Worm (Caenorhabditis elegans) whole organism, L1 larva: Measurements from ENCODE around the gene K12B6.11.

Experiments used
- C16A3.4 ChIP-seq: fragments of 150-350 bp; optimal IDR thresholded peaks from 2 replicates; lab custom pipeline; 2014; ENCODE audit warnings: missing biosample characterization, missing genetic modification characterization
- alr-1 ChIP-seq: fragments of 200-800 bp; sonication (Bioruptor generic); optimal IDR thresholded peaks from 2 replicates; lab custom pipeline; 2018; ENCODE audit warnings: borderline replicate concordance, mild to moderate bottlenecking, missing genetic modification characterization, missing compliant biosample characterization
- blmp-1 ChIP-seq: fragments of 150-350 bp; optimal IDR thresholded peaks from 2 replicates; lab custom pipeline; 2014; ENCODE audit warnings: missing biosample characterization, missing genetic modification characterization
- ceh-63 ChIP-seq: fragments of 200-800 bp; sonication (Bioruptor generic); optimal IDR thresholded peaks from 2 replicates; lab custom pipeline; 2018; ENCODE audit warnings: mild to moderate bottlenecking, missing genetic modification characterization, missing compliant biosample characterization
- ceh-8 ChIP-seq: fragments of 200-800 bp; sonication (Bioruptor generic); optimal IDR thresholded peaks from 2 replicates; lab custom pipeline; 2018; ENCODE audit warnings: mild to moderate bottlenecking, missing genetic modification characterization, moderate library complexity, missing compliant biosample characterization
- ceh-82 ChIP-seq, 3 experiments: fragments of 150-350 bp in 1 of 3; sonication (generic microtip) in 2 of 3; optimal IDR thresholded peaks; 2 replicates each; lab custom pipeline; 2014 to 2017; ENCODE audit warnings: missing biosample characterization in 3 of 3, missing genetic modification characterization in 3 of 3
- ceh-90 ChIP-seq: sonication (generic microtip); optimal IDR thresholded peaks from 2 replicates; lab custom pipeline; 2016; ENCODE audit warnings: missing genetic modification characterization, missing compliant biosample characterization
- ces-1 ChIP-seq: fragments of 150-350 bp; optimal IDR thresholded peaks from 2 replicates; lab custom pipeline; 2014; ENCODE audit warnings: missing biosample characterization, missing genetic modification reagents, missing genetic modification characterization
- dpl-1 ChIP-seq, 3 experiments: fragments of 150-350 bp in 2 of 3; sonication (generic microtip) in 1 of 3; optimal IDR thresholded peaks; 2 replicates each; lab custom pipeline; 2014 to 2017; ENCODE audit warnings: missing biosample characterization in 3 of 3, missing genetic modification characterization in 3 of 3, missing genetic modification reagents in 3 of 3
- dsc-1 ChIP-seq: sonication (generic microtip); optimal IDR thresholded peaks from 2 replicates; lab custom pipeline; 2016; ENCODE audit warnings: mild to moderate bottlenecking, missing genetic modification characterization, missing compliant biosample characterization
- efl-1 ChIP-seq, 4 experiments: fragments of 150-350 bp; optimal IDR thresholded peaks in 3 of 4; peaks in 1 of 4; 1 replicate in 1 of 4; 2 replicates in 3 of 4; lab custom pipeline; 2014; ENCODE audit warnings: missing biosample characterization in 2 of 4, missing genetic modification characterization in 2 of 4, missing genetic modification reagents in 2 of 4
- efl-3 ChIP-seq: fragments of 200-800 bp; sonication (Bioruptor generic); optimal IDR thresholded peaks from 2 replicates; lab custom pipeline; 2018; ENCODE audit warnings: mild to moderate bottlenecking, missing genetic modification characterization, missing compliant biosample characterization
- egl-13 ChIP-seq: sonication (generic microtip); optimal IDR thresholded peaks from 2 replicates; lab custom pipeline; 2016; ENCODE audit warnings: missing genotype, missing genetic modification reagents, missing genetic modification characterization, missing compliant biosample characterization
- egl-27 ChIP-seq, 2 experiments: fragments of 150-350 bp in 1 of 2; sonication (generic microtip); optimal IDR thresholded peaks; 3 replicates each; lab custom pipeline; 2017 to 2018; ENCODE audit warnings: missing biosample characterization in 2 of 2, missing genetic modification characterization in 2 of 2, missing genetic modification reagents in 2 of 2
- elt-3 ChIP-seq, 6 experiments: fragments of 150-350 bp in 1 of 6; sonication (generic microtip); optimal IDR thresholded peaks; 2 replicates each; lab custom pipeline; 2017 to 2018; ENCODE audit warnings: missing biosample characterization in 6 of 6, missing genetic modification characterization in 6 of 6, inconsistent platforms in 1 of 6
- ets-5 ChIP-seq: fragments of 200-800 bp; sonication (Bioruptor generic); IDR thresholded peaks from 2 replicates; pipeline ENCODE4 v1.3.6; 2022; ENCODE audit warnings: missing genetic modification characterization, missing compliant biosample characterization
- fkh-10 ChIP-seq: sonication (generic microtip); optimal IDR thresholded peaks from 2 replicates; lab custom pipeline; 2017; ENCODE audit warnings: missing biosample characterization, missing genetic modification reagents, missing genetic modification characterization
- fkh-8 ChIP-seq: sonication (generic microtip); optimal IDR thresholded peaks from 2 replicates; lab custom pipeline; 2016; ENCODE audit warnings: mild to moderate bottlenecking, missing genetic modification characterization, missing compliant biosample characterization
- fos-1 ChIP-seq: fragments of 150-350 bp; optimal IDR thresholded peaks from 2 replicates; lab custom pipeline; 2014; ENCODE audit warnings: missing biosample characterization, missing genetic modification characterization
- grh-1 ChIP-seq: fragments of 200-800 bp; sonication (Bioruptor generic); IDR thresholded peaks from 2 replicates; pipeline ENCODE4 v1.3.6; 2022; ENCODE audit warnings: missing genetic modification reagents, missing genetic modification characterization, missing compliant biosample characterization
- hpl-2 ChIP-seq: fragments of 150-350 bp; optimal IDR thresholded peaks from 2 replicates; lab custom pipeline; 2014; ENCODE audit warnings: missing biosample characterization, missing genetic modification reagents, missing genetic modification characterization
- lin-13 ChIP-seq: fragments of 150-350 bp; optimal IDR thresholded peaks from 2 replicates; lab custom pipeline; 2014; ENCODE audit warnings: missing biosample characterization, missing genetic modification reagents, missing genetic modification characterization
- lin-14 ChIP-seq: fragments of 200-800 bp; sonication (Bioruptor generic); optimal IDR thresholded peaks from 2 replicates; lab custom pipeline; 2018; ENCODE audit warnings: mild to moderate bottlenecking, missing genetic modification characterization, moderate library complexity, missing compliant biosample characterization
- lin-15B ChIP-seq: fragments of 150-350 bp; sonication (generic microtip); optimal IDR thresholded peaks from 3 replicates; lab custom pipeline; 2014; ENCODE audit warnings: missing biosample characterization, missing genetic modification characterization
- lin-35 ChIP-seq, 2 experiments: fragments of 150-350 bp; optimal IDR thresholded peaks; 2 replicates each; lab custom pipeline; 2014; ENCODE audit warnings: missing biosample characterization in 2 of 2, missing genetic modification characterization in 2 of 2, missing genetic modification reagents in 2 of 2
- lin-39 ChIP-seq: fragments of 150-350 bp; optimal IDR thresholded peaks from 2 replicates; lab custom pipeline; 2014; ENCODE audit warnings: missing biosample characterization, missing genetic modification reagents, missing genetic modification characterization
- lsy-2 ChIP-seq, 2 experiments: fragments of 150-350 bp; optimal IDR thresholded peaks; 2 replicates each; lab custom pipeline; 2014; ENCODE audit warnings: missing biosample characterization in 2 of 2, missing genetic modification characterization in 2 of 2
- mef-2 ChIP-seq: fragments of 150-350 bp; optimal IDR thresholded peaks from 2 replicates; lab custom pipeline; 2014; ENCODE audit warnings: missing biosample characterization, missing genetic modification characterization
- mep-1 ChIP-seq: fragments of 150-350 bp; optimal IDR thresholded peaks from 2 replicates; lab custom pipeline; 2014; ENCODE audit warnings: missing biosample characterization, missing genetic modification characterization
- nhr-11 ChIP-seq: fragments of 150-350 bp; optimal IDR thresholded peaks from 2 replicates; lab custom pipeline; 2014; ENCODE audit warnings: missing biosample characterization, missing genetic modification characterization
- nhr-12 ChIP-seq: sonication (generic microtip); optimal IDR thresholded peaks from 2 replicates; lab custom pipeline; 2017; ENCODE audit warnings: missing biosample characterization, missing genetic modification characterization
- nhr-19 ChIP-seq: fragments of 200-800 bp; sonication (Bioruptor generic); conservative IDR thresholded peaks from 2 replicates; pipeline ENCODE4 v1.3.6; 2022; ENCODE audit warnings: missing genetic modification characterization, missing compliant biosample characterization
- nhr-20 ChIP-seq: sonication (generic microtip); optimal IDR thresholded peaks from 2 replicates; lab custom pipeline; 2016; ENCODE audit warnings: mild to moderate bottlenecking, missing genetic modification characterization, missing compliant biosample characterization
- nhr-28 ChIP-seq: fragments of 150-350 bp; optimal IDR thresholded peaks from 2 replicates; lab custom pipeline; 2014; ENCODE audit warnings: missing biosample characterization, missing genetic modification characterization
- nhr-47 ChIP-seq: sonication (generic microtip); optimal IDR thresholded peaks from 2 replicates; lab custom pipeline; 2016; ENCODE audit warnings: mild to moderate bottlenecking, missing genetic modification characterization, moderate library complexity, missing compliant biosample characterization
- nhr-76 ChIP-seq: sonication (generic microtip); optimal IDR thresholded peaks from 2 replicates; lab custom pipeline; 2017; ENCODE audit warnings: missing biosample characterization, missing genetic modification characterization
- nhr-77 ChIP-seq: fragments of 150-350 bp; optimal IDR thresholded peaks from 2 replicates; lab custom pipeline; 2014; ENCODE audit warnings: missing biosample characterization, missing genetic modification characterization
- nhr-84 ChIP-seq: sonication (generic microtip); optimal IDR thresholded peaks from 2 replicates; lab custom pipeline; 2017; ENCODE audit warnings: missing biosample characterization, missing genetic modification characterization
- nhr-85 ChIP-seq: sonication (generic microtip); peaks from one replicate; lab custom pipeline; 2016; ENCODE audit warnings: missing genetic modification characterization, inconsistent platforms, missing compliant biosample characterization
- pag-3 ChIP-seq: sonication (generic microtip); optimal IDR thresholded peaks from 2 replicates; lab custom pipeline; 2017; ENCODE audit warnings: missing genetic modification characterization, mild to moderate bottlenecking, missing compliant biosample characterization, antibody characterized with exemption, borderline replicate concordance; ENCODE audit not compliant: insufficient read depth
- pax-3 ChIP-seq: fragments of 200-800 bp; sonication (Bioruptor generic); optimal IDR thresholded peaks from 2 replicates; lab custom pipeline; 2018; ENCODE audit warnings: mild to moderate bottlenecking, missing genetic modification characterization, moderate library complexity, missing compliant biosample characterization
- rnt-1 ChIP-seq: sonication (generic microtip); optimal IDR thresholded peaks from 2 replicates; lab custom pipeline; 2016; ENCODE audit warnings: mild to moderate bottlenecking, missing genetic modification characterization, moderate library complexity, missing compliant biosample characterization
- skn-1 ChIP-seq: fragments of 150-350 bp; optimal IDR thresholded peaks from 2 replicates; lab custom pipeline; 2014; ENCODE audit warnings: missing biosample characterization, missing genetic modification characterization
- snpc-4 ChIP-seq: fragments of 150-350 bp; optimal IDR thresholded peaks from 2 replicates; lab custom pipeline; 2014; ENCODE audit warnings: missing biosample characterization, missing genetic modification characterization
- sox-4 ChIP-seq: sonication (generic microtip); optimal IDR thresholded peaks from 2 replicates; lab custom pipeline; 2016; ENCODE audit warnings: missing genetic modification characterization, missing compliant biosample characterization
- sptf-1 ChIP-seq: fragments of 150-350 bp; optimal IDR thresholded peaks from 2 replicates; lab custom pipeline; 2014; ENCODE audit warnings: missing biosample characterization, missing genetic modification characterization
- tbx-2 ChIP-seq: sonication (generic microtip); optimal IDR thresholded peaks from 2 replicates; lab custom pipeline; 2016; ENCODE audit warnings: missing genetic modification characterization, missing compliant biosample characterization
- unc-130 ChIP-seq: fragments of 150-350 bp; optimal IDR thresholded peaks from 2 replicates; lab custom pipeline; 2017; ENCODE audit warnings: missing biosample characterization, missing genetic modification characterization, inconsistent platforms
- unc-30 ChIP-seq: sonication (generic microtip); optimal IDR thresholded peaks from 2 replicates; lab custom pipeline; 2017; ENCODE audit warnings: missing biosample characterization, missing genetic modification characterization
- unc-62 ChIP-seq: fragments of 150-350 bp; optimal IDR thresholded peaks from 2 replicates; lab custom pipeline; 2014; ENCODE audit warnings: missing biosample characterization, missing genetic modification reagents, missing genetic modification characterization
- xbp-1 ChIP-seq: sonication (generic microtip); optimal IDR thresholded peaks from 2 replicates; lab custom pipeline; 2016; ENCODE audit warnings: missing genetic modification characterization, missing compliant biosample characterization
- zip-4 ChIP-seq: fragments of 200-800 bp; sonication (Bioruptor generic); optimal IDR thresholded peaks from 2 replicates; lab custom pipeline; 2018; ENCODE audit warnings: mild to moderate bottlenecking, missing genetic modification characterization, moderate library complexity, missing compliant biosample characterization
- ztf-11 ChIP-seq, 2 experiments: sonication (generic microtip); optimal IDR thresholded peaks; 2 replicates each; lab custom pipeline; 2016 to 2017; ENCODE audit warnings: missing genetic modification characterization in 2 of 2, missing biosample characterization in 1 of 2, missing compliant biosample characterization in 1 of 2

Gene K12B6.11

DNA sequence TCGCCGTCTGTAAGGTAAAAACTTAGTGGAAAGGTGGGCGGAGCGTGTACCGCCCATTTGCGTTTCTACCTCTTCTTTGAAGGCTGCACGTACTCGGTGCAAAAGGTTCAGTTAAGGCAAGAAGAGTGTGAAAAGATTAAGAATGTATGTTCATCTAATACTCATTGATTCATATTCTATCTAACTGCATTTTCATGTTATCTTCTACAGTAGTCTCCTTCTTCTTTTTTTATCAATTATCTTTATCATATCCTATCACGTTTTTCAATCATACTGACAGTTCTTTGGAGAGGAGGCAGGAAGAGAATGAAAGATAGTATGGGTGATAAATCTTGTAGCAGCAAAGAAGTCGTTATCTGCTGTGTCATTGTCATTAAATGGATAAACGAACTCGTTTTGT, 41.3 kb upstream of the K12B6.11 start:
- TF ChIP-seq snpc-4 (no peak), lin-13 (GFP tag; lab: Kevin White, UChicago) (peak; percentile 2), nhr-20 (tag; lab: Kevin White, UChicago) (peak; percentile 87), sptf-1 (tag; lab: Kevin White, UChicago) (no peak), zip-4 (GFP tag; lab: Kevin White, UChicago) (no peak), hpl-2 (no peak), lin-14 (GFP tag; lab: Kevin White, UChicago) (peak; percentile 78), sox-4 (tag; lab: Kevin White, UChicago) (peak; percentile 40), ztf-11 (tag; optimal IDR thresholded peaks at IDR 0.05; lab: Kevin White, UChicago) (no peak), nhr-12 (tag; lab: Kevin White, UChicago) (no peak), skn-1 (tag; lab: Kevin White, UChicago) (no peak), unc-62 (GFP tag; lab: Kevin White, UChicago) (no peak), rnt-1 (tag; lab: Kevin White, UChicago) (no peak), elt-3 (tag; optimal IDR thresholded peaks at IDR 0.05; lab: Kevin White, UChicago) (peak; percentile 1 to 97 (median 86)), nhr-85 (tag; lab: Kevin White, UChicago) (peak; percentile 98), egl-27 (tag; optimal IDR thresholded peaks at IDR 0.05; lab: Kevin White, UChicago) (peak in 1 of 2 experiments; percentile 61), dpl-1 (GFP tag; optimal IDR thresholded peaks at IDR 0.05; lab: Kevin White, UChicago) (no peak), fkh-10 (no peak), lin-39 (no peak), blmp-1 (tag; lab: Kevin White, UChicago) (peak; percentile 65), grh-1 (GFP tag; lab: Robert Waterston, UW) (peak; percentile 47; the same call in 1 of the 2 replicates), lin-35 (GFP tag; optimal IDR thresholded peaks at IDR 0.05; lab: Kevin White, UChicago) (peak in 1 of 2 experiments; percentile 70), nhr-84 (no peak), nhr-11 (tag; lab: Kevin White, UChicago) (no peak), ceh-90 (tag; lab: Kevin White, UChicago) (no peak), tbx-2 (tag; lab: Kevin White, UChicago) (peak; percentile 50), nhr-76 (tag; lab: Kevin White, UChicago) (no peak), mef-2 (tag; lab: Kevin White, UChicago) (no peak), fos-1 (tag; lab: Kevin White, UChicago) (no peak), xbp-1 (tag; lab: Kevin White, UChicago) (no peak), ces-1 (GFP tag; lab: Kevin White, UChicago) (no peak), fkh-8 (tag; lab: Kevin White, UChicago) (no peak), unc-130 (tag; lab: Kevin White, UChicago) (peak; percentile 64), lin-15B (tag; lab: Kevin White, UChicago) (no peak), ceh-63 (GFP tag; lab: Kevin White, UChicago) (no peak), nhr-28 (tag; lab: Kevin White, UChicago) (no peak), mep-1 (tag; lab: Kevin White, UChicago) (peak; percentile 36), ets-5 (GFP tag; lab: Robert Waterston, UW) (no peak), alr-1 (no peak), efl-3 (GFP tag; lab: Kevin White, UChicago) (no peak), C16A3.4 (tag; lab: Kevin White, UChicago) (peak; percentile 34), lsy-2 (tag; optimal IDR thresholded peaks at IDR 0.05; lab: Kevin White, UChicago) (peak; percentile 65 to 81), nhr-19 (peak; percentile 73), egl-13 (no peak), ceh-82 (tag; optimal IDR thresholded peaks at IDR 0.05; lab: Kevin White, UChicago) (no peak), ceh-8 (GFP tag; lab: Kevin White, UChicago) (no peak), nhr-47 (tag; lab: Kevin White, UChicago) (peak; percentile 65), efl-1 (optimal IDR thresholded peaks at IDR 0.05; lab: Kevin White, UChicago) (peak in 1 of 2 experiments; percentile 7), efl-1 (GFP tag; optimal IDR thresholded peaks at IDR 0.05 in 1 of 2; lab: Kevin White, UChicago) (no peak), unc-30 (tag; lab: Kevin White, UChicago) (no peak), nhr-77 (no peak), pax-3 (no peak), dsc-1 (tag; lab: Kevin White, UChicago) (no peak), pag-3 (tag; lab: Kevin White, UChicago) (no peak)
